Fruit fly (Drosophila melanogaster) whole organism, pupa: Measurements from ENCODE around the gene fz4.

Source experiments
- CG14655 ChIP-seq: fragments of 200-800 bp; sonication (Bioruptor generic); optimal IDR thresholded peaks from 3 replicates; lab custom pipeline; 2017; ENCODE audit warnings: mild to moderate bottlenecking, missing biosample characterization, missing genetic modification reagents, missing genetic modification characterization
- CG15710 ChIP-seq: fragments of 200-800 bp; sonication (Bioruptor generic); optimal IDR thresholded peaks from 2 replicates; lab custom pipeline; 2018; ENCODE audit warnings: missing biosample characterization, mild to moderate bottlenecking, missing genetic modification characterization, moderate library complexity
- CG17806 ChIP-seq: fragments of 200-800 bp; sonication (Bioruptor generic); optimal IDR thresholded peaks from 2 replicates; lab custom pipeline; 2018; ENCODE audit warnings: missing biosample characterization, mild to moderate bottlenecking, missing genetic modification characterization, moderate library complexity
- CG32121 ChIP-seq: fragments of 200-800 bp; sonication (Bioruptor generic); IDR thresholded peaks from 2 replicates; pipeline ENCODE4 v1.3.6; 2022; ENCODE audit warnings: missing biosample characterization, missing genetic modification characterization
- CG34367 ChIP-seq: fragments of 200-800 bp; sonication (Bioruptor generic); optimal IDR thresholded peaks from 2 replicates; lab custom pipeline; 2018; ENCODE audit warnings: missing biosample characterization, mild to moderate bottlenecking, missing genetic modification characterization
- CG4496 ChIP-seq: fragments of 200-800 bp; sonication (Bioruptor generic); IDR thresholded peaks from 3 replicates; pipeline ENCODE4 v1.3.6; 2022; ENCODE audit warnings: missing biosample characterization, missing genetic modification characterization
- D1 ChIP-seq: fragments of 200-800 bp; sonication (Bioruptor generic); optimal IDR thresholded peaks from 2 replicates; lab custom pipeline; 2018; ENCODE audit warnings: missing biosample characterization, mild to moderate bottlenecking, missing genetic modification characterization, moderate library complexity
- EcR ChIP-seq: fragments of 200-800 bp; sonication (Bioruptor generic); optimal IDR thresholded peaks from 3 replicates; lab custom pipeline; 2019; ENCODE audit warnings: missing biosample characterization, missing genetic modification characterization, mild to moderate bottlenecking, moderate library complexity, missing genetic modification reagents
- Pif1A ChIP-seq: fragments of 200-800 bp; sonication (Bioruptor generic); optimal IDR thresholded peaks from 3 replicates; lab custom pipeline; 2016; ENCODE audit warnings: missing biosample characterization, missing genetic modification characterization
- Pif1B ChIP-seq: fragments of 200-800 bp; sonication (Bioruptor generic); optimal IDR thresholded peaks from 3 replicates; lab custom pipeline; 2016; ENCODE audit warnings: missing biosample characterization, missing genetic modification characterization
- Snoo ChIP-seq: fragments of 200-800 bp; sonication (Bioruptor generic); optimal IDR thresholded peaks from 3 replicates; lab custom pipeline; 2017; ENCODE audit warnings: missing biosample characterization, mild to moderate bottlenecking, missing genetic modification characterization, inconsistent platforms
- fd96Ca ChIP-seq: fragments of 200-800 bp; sonication (Bioruptor generic); IDR thresholded peaks from 3 replicates; pipeline ENCODE4 v1.3.6; 2022; ENCODE audit warnings: missing biosample characterization, missing genetic modification characterization
- gl ChIP-seq: fragments of 200-800 bp; sonication (Bioruptor generic); optimal IDR thresholded peaks from 2 replicates; lab custom pipeline; 2018; ENCODE audit warnings: missing biosample characterization, mild to moderate bottlenecking, missing genetic modification characterization
- rn ChIP-seq: fragments of 200-800 bp; sonication (Bioruptor generic); IDR thresholded peaks from 2 replicates; pipeline ENCODE4 v1.3.6; 2022; ENCODE audit warnings: missing biosample characterization, missing genetic modification characterization

- peak; percentile 50; the same call in 1 of the 2 replicates for TF ChIP-seq CG32121 (GFP tag; lab: Robert Waterston, UW)
- no peak for TF ChIP-seq CG15710
- no peak for TF ChIP-seq fd96Ca (GFP tag; lab: Robert Waterston, UW)
- TF ChIP-seq CG34367: no peak
- no peak for TF ChIP-seq rn (GFP tag; lab: Robert Waterston, UW)
- TF ChIP-seq EcR (GFP tag; lab: Kevin White, UChicago): no peak
- no peak for TF ChIP-seq Pif1B (GFP tag; lab: Kevin White, UChicago)
- TF ChIP-seq gl (tag; lab: Kevin White, UChicago): no peak
- TF ChIP-seq D1 (tag; lab: Kevin White, UChicago): no peak
- peak; percentile 39 for TF ChIP-seq CG17806 (tag; lab: Kevin White, UChicago)
- TF ChIP-seq Snoo (tag; lab: Kevin White, UChicago): no peak
- TF ChIP-seq CG4496 (GFP tag; lab: Robert Waterston, UW): no peak
- TF ChIP-seq CG14655 (GFP tag; lab: Kevin White, UChicago): no peak
- peak; percentile 48 for TF ChIP-seq Pif1A (GFP tag; lab: Kevin White, UChicago)
Measured at dm6 chrX:7086539-7086938, 23.6 kb downstream of the fz4 start.
